Worm (Caenorhabditis elegans): ENCODE results near the gene C23G10.2.

The C23G10.2 gene

DNA sequence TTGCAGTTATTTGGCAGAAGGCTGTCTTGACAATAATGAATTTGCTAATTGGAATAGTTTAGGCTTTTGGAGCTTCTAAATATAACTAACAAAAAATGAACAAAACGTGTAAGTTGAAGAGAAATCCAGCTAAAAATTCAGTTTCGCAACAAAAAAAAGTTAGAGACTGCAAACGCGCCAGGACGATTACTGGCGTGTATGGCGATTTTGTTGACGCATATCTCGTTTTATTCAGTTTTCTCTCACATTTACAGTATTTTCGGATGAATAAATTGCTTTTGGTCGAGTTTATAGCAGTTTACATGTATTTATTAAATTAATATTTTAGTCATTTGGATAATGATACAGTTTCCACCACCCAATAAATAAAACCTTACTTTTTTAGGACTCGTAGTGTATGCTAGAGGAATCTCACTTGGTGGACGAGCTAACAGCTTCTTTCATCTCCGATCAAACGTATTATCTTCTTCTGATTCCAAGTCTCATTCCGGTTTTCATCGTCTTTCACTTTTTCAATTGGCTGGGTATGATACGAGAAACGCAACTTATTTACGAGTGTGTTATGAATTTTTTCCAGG is 34.8 kb upstream of the C23G10.2 start, which contains the start of the genes abcf-3 and F42A10.5 (continued):
- TF ChIP-seq nhr-120 (GFP tag; IDR thresholded peaks at IDR 0.05) = no peak
- no peak for TF ChIP-seq F10E7.11 (tag; optimal IDR thresholded peaks at IDR 0.05)
- no peak for TF ChIP-seq Y95B8A.8 (GFP tag; IDR thresholded peaks at IDR 0.05)
- TF ChIP-seq D2030.7 (GFP tag; IDR thresholded peaks at IDR 0.05) = peak; percentile 41; the same call in 1 of the 2 replicates
- TF ChIP-seq tbp1 (GFP tag; optimal IDR thresholded peaks at IDR 0.05) = peak; percentile 23
- TF ChIP-seq mes-4 (tag; optimal IDR thresholded peaks at IDR 0.05) = no peak
- TF ChIP-seq snpc-4 (GFP tag; optimal IDR thresholded peaks at IDR 0.05) = peak; percentile 20
- TF ChIP-seq snpc-4 (tag; optimal IDR thresholded peaks at IDR 0.05) = peak in 2 of 4 experiments; percentile 1 to 21
- TF ChIP-seq let-607 (tag; optimal IDR thresholded peaks at IDR 0.05) = peak in 1 of 2 experiments; percentile 56
- 0 out of 2 replicates have a peak, but pooled peaks have one; percentile 31 for TF ChIP-seq rcor-1 (GFP tag; IDR thresholded peaks at IDR 0.05)
- TF ChIP-seq F57C9.4 (tag; optimal IDR thresholded peaks at IDR 0.05) = no peak
- peak; percentile 47 for TF ChIP-seq lsl-1 (GFP tag; optimal IDR thresholded peaks at IDR 0.05)
- TF ChIP-seq T07F8.4 (tag; optimal IDR thresholded peaks at IDR 0.05) = no peak
- no peak for TF ChIP-seq ccch-3 (GFP tag; optimal IDR thresholded peaks at IDR 0.05)
- peak; percentile 64 for TF ChIP-seq lin-54 (GFP tag; optimal IDR thresholded peaks at IDR 0.05)
- TF ChIP-seq F33H1.4 (GFP tag; IDR thresholded peaks at IDR 0.05) = peak; percentile 58
- peak; percentile 29 for TF ChIP-seq snpc-3.4 (tag; optimal IDR thresholded peaks at IDR 0.05)
- TF ChIP-seq ztf-18 (tag; optimal IDR thresholded peaks at IDR 0.05) = peak; percentile 94
- no peak for TF ChIP-seq unc-62 (GFP tag; optimal IDR thresholded peaks at IDR 0.05)
- TF ChIP-seq nfya-1 (tag; optimal IDR thresholded peaks at IDR 0.05; ENCODE audit: borderline replicate concordance, insufficient read depth) = no peak
- no peak for TF ChIP-seq egl-44 (GFP tag; IDR thresholded peaks at IDR 0.05)
- no peak for TF ChIP-seq him-1 (tag; optimal IDR thresholded peaks at IDR 0.05)
- TF ChIP-seq attf-3 (GFP tag; conservative IDR thresholded peaks at IDR 0.05) = 0 out of 2 replicates have a peak, but pooled peaks have one; percentile 12
- peak; percentile 41 for TF ChIP-seq nhr-80 (tag; optimal IDR thresholded peaks at IDR 0.05)
- TF ChIP-seq Y53G8AR.9 (GFP tag; conservative IDR thresholded peaks at IDR 0.05) = 0 out of 2 replicates have a peak, but pooled peaks have one; percentile 58
- no peak for TF ChIP-seq bed-2 (GFP tag; IDR thresholded peaks at IDR 0.05)
- 0 out of 2 replicates have a peak, but pooled peaks have one; percentile 40 for TF ChIP-seq nfyb-1 (GFP tag; IDR thresholded peaks at IDR 0.05)
- TF ChIP-seq ztf-26 (tag; optimal IDR thresholded peaks at IDR 0.05) = no peak

DNA sequence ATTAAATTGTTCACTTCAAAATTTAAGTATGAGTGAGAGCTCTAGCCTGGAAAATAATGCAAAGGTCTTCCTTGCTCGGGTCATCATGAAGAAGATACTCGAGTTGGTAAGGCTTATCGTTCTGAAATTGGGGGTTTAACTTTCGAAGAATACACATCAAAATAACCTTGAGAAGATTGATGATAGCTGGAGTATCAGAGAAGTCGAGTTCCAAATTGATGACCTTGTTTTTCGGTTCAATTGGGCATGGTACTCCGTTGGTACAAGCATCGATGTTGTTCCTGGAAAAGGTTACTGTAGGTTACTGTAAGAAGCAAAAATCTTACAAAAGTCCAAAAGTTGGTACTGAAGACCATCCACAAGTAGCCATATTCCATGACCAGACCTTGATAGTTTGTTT is 31.7 kb upstream of the C23G10.2 start:
- TF ChIP-seq hrde-1 (tag; optimal IDR thresholded peaks at IDR 0.05; ENCODE audit: borderline replicate concordance) (peak; percentile 61), nfyb-1 (GFP tag; IDR thresholded peaks at IDR 0.05) (0 out of 2 replicates have a peak, but pooled peaks have one; percentile 30), ztf-28 (GFP tag; IDR thresholded peaks at IDR 0.05) (no peak), F39B2.1 (GFP tag; IDR thresholded peaks at IDR 0.05) (0 out of 2 replicates have a peak, but pooled peaks have one; percentile 52), egrh-3 (GFP tag; IDR thresholded peaks at IDR 0.05) (no peak)

DNA sequence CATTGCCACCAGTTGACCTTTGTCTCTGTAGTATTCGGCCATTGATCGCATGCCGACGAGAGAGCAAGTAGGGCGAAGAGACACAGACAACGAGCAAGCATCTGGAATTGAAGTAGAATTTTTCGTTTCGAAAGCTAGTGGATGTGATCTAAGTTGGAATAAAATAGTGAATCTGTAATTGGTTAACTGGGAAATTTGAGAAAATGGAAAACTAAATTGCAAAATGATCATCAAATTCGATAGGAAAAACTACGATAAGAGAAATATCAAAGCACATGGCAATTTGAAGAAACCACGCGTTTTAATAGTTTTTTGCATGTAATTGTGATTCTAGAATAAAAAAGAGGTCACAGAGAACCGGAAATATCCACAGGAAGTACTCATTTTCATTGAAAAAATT is 31.1 kb upstream of the C23G10.2 start, which contains the start of gene F42A10.6:
Gene F42A10.6 (minus strand): TSS at position 101 of the 400 bp plus-strand sequence.
- TF ChIP-seq nfya-1 (tag; optimal IDR thresholded peaks at IDR 0.05; ENCODE audit: borderline replicate concordance, insufficient read depth) = no peak
- TF ChIP-seq rpc-1 (optimal IDR thresholded peaks at IDR 0.05) = no peak
- no peak for TF ChIP-seq rpc-1 (tag; optimal IDR thresholded peaks at IDR 0.05)
- no peak for TF ChIP-seq ceh-27 (GFP tag; optimal IDR thresholded peaks at IDR 0.05)
- no peak for TF ChIP-seq Y95B8A.8 (GFP tag; IDR thresholded peaks at IDR 0.05)
- peak; percentile 59 for TF ChIP-seq nhr-80 (tag; optimal IDR thresholded peaks at IDR 0.05)
